Worm (Caenorhabditis elegans) whole organism, young adult: ENCODE measurements around the gene dpff-1.

ENCODE experiments used
- B0035.1 ChIP-seq: sonication (generic microtip); optimal IDR thresholded peaks from 2 replicates; lab custom pipeline; 2016; ENCODE audit warnings: missing genetic modification characterization, mild to moderate bottlenecking, missing compliant biosample characterization, missing genotype, missing genetic modification reagents
- B0261.1 ChIP-seq: sonication (generic microtip); optimal IDR thresholded peaks from 2 replicates; lab custom pipeline; 2016; ENCODE audit warnings: mild to moderate bottlenecking, missing genetic modification characterization, moderate library complexity, missing compliant biosample characterization
- C17E4.6 ChIP-seq: fragments of 200-800 bp; sonication (Bioruptor generic); IDR thresholded peaks from 2 replicates; pipeline ENCODE4 v1.3.6; 2022; ENCODE audit warnings: missing genetic modification reagents, missing genetic modification characterization, missing compliant biosample characterization
- F52B5.7 ChIP-seq: sonication (generic microtip); optimal IDR thresholded peaks from 2 replicates; lab custom pipeline; 2016; ENCODE audit warnings: mild to moderate bottlenecking, missing genetic modification characterization, missing compliant biosample characterization
- F55B11.4 ChIP-seq: sonication (generic microtip); optimal IDR thresholded peaks from 2 replicates; lab custom pipeline; 2016; ENCODE audit warnings: missing compliant biosample characterization, missing genetic modification characterization, borderline replicate concordance; ENCODE audit not compliant: insufficient read depth
- F57C9.4 ChIP-seq: sonication (generic microtip); optimal IDR thresholded peaks from 2 replicates; lab custom pipeline; 2017; ENCODE audit warnings: mild to moderate bottlenecking, missing genetic modification characterization, missing compliant biosample characterization
- K11D2.4 ChIP-seq: fragments of 200-800 bp; sonication (Bioruptor generic); IDR thresholded peaks from 2 replicates; pipeline ENCODE4 v1.3.6; 2022; ENCODE audit warnings: missing genetic modification reagents, missing genetic modification characterization, missing compliant biosample characterization
- Y53F4B.3 ChIP-seq: fragments of 200-800 bp; sonication (Bioruptor generic); IDR thresholded peaks from 2 replicates; pipeline ENCODE4 v1.3.6; 2022; ENCODE audit warnings: missing genetic modification reagents, missing genetic modification characterization, missing compliant biosample characterization
- Y56A3A.18 ChIP-seq: fragments of 200-800 bp; sonication (Bioruptor generic); IDR thresholded peaks from 2 replicates; pipeline ENCODE4 v1.3.6; 2022; ENCODE audit warnings: missing genetic modification reagents, missing genetic modification characterization, missing compliant biosample characterization
- Y79H2A.3 ChIP-seq: fragments of 200-800 bp; sonication (Bioruptor generic); conservative IDR thresholded peaks from 2 replicates; pipeline ENCODE4 v1.3.6; 2022; ENCODE audit warnings: missing genetic modification reagents, missing genetic modification characterization, missing compliant biosample characterization
- Y95B8A.8 ChIP-seq: fragments of 200-800 bp; sonication (Bioruptor generic); IDR thresholded peaks from 2 replicates; pipeline ENCODE4 v1.3.6; 2022; ENCODE audit warnings: missing genetic modification reagents, missing genetic modification characterization, missing compliant biosample characterization
- attf-5 ChIP-seq: fragments of 200-800 bp; sonication (Bioruptor generic); optimal IDR thresholded peaks from 2 replicates; lab custom pipeline; 2018; ENCODE audit warnings: mild to moderate bottlenecking, missing genetic modification characterization, missing compliant biosample characterization
- bed-2 ChIP-seq: fragments of 200-800 bp; sonication (Bioruptor generic); IDR thresholded peaks from 2 replicates; pipeline ENCODE4 v1.3.6; 2022; ENCODE audit warnings: missing genetic modification reagents, missing genetic modification characterization, missing compliant biosample characterization
- ccch-3 ChIP-seq: fragments of 200-800 bp; sonication (Bioruptor generic); optimal IDR thresholded peaks from 2 replicates; lab custom pipeline; 2018; ENCODE audit warnings: mild to moderate bottlenecking, missing genetic modification characterization, missing compliant biosample characterization
- ceh-27 ChIP-seq: fragments of 200-800 bp; sonication (Bioruptor generic); optimal IDR thresholded peaks from 2 replicates; lab custom pipeline; 2018; ENCODE audit warnings: mild to moderate bottlenecking, missing genetic modification characterization, moderate library complexity, missing compliant biosample characterization
- ceh-40 ChIP-seq: fragments of 200-800 bp; sonication (Bioruptor generic); IDR thresholded peaks from 2 replicates; pipeline ENCODE4 v1.3.6; 2022; ENCODE audit warnings: missing genetic modification characterization, missing compliant biosample characterization
- ceh-58 ChIP-seq: fragments of 200-800 bp; sonication (Bioruptor generic); IDR thresholded peaks from 2 replicates; pipeline ENCODE4 v1.3.6; 2022; ENCODE audit warnings: missing genetic modification characterization, missing compliant biosample characterization
- ceh-79 ChIP-seq: sonication (generic microtip); optimal IDR thresholded peaks from 2 replicates; lab custom pipeline; 2017; ENCODE audit warnings: mild to moderate bottlenecking, missing genetic modification characterization, missing compliant biosample characterization
- ceh-91 ChIP-seq: fragments of 200-800 bp; sonication (Bioruptor generic); IDR thresholded peaks from 2 replicates; pipeline ENCODE4 v1.3.6; 2022; ENCODE audit warnings: missing genetic modification reagents, missing genetic modification characterization, missing compliant biosample characterization
- dpff-1 ChIP-seq: sonication (generic microtip); optimal IDR thresholded peaks from 2 replicates; lab custom pipeline; 2017; ENCODE audit warnings: mild to moderate bottlenecking, missing genetic modification characterization, missing compliant biosample characterization
- dpl-1 ChIP-seq: fragments of 150-350 bp; optimal IDR thresholded peaks from 2 replicates; lab custom pipeline; 2014; ENCODE audit warnings: missing biosample characterization, missing genetic modification reagents, missing genetic modification characterization
- efl-1 ChIP-seq: fragments of 150-350 bp; optimal IDR thresholded peaks from 2 replicates; lab custom pipeline; 2014; ENCODE audit warnings: missing biosample characterization, missing genetic modification reagents, missing genetic modification characterization
- egl-44 ChIP-seq: fragments of 200-800 bp; sonication (Bioruptor generic); IDR thresholded peaks from 2 replicates; pipeline ENCODE4 v1.3.6; 2022; ENCODE audit warnings: missing genetic modification reagents, missing genetic modification characterization, missing compliant biosample characterization
- ekl-4 ChIP-seq: fragments of 200-800 bp; sonication (Bioruptor generic); IDR thresholded peaks from 2 replicates; pipeline ENCODE4 v1.3.6; 2022; ENCODE audit warnings: missing genetic modification reagents, missing genetic modification characterization, missing compliant biosample characterization
- fkh-3 ChIP-seq: sonication (generic microtip); optimal IDR thresholded peaks from 2 replicates; lab custom pipeline; 2016; ENCODE audit warnings: mild to moderate bottlenecking, missing genetic modification characterization, missing compliant biosample characterization
- hlh-12 ChIP-seq: sonication (generic microtip); optimal IDR thresholded peaks from 2 replicates; lab custom pipeline; 2016; ENCODE audit warnings: missing genetic modification characterization, missing compliant biosample characterization
- hmg-1.2 ChIP-seq: fragments of 200-800 bp; sonication (Bioruptor generic); IDR thresholded peaks from 2 replicates; pipeline ENCODE4 v1.3.6; 2022; ENCODE audit warnings: missing genetic modification reagents, missing genetic modification characterization, missing compliant biosample characterization
- hsf-1 ChIP-seq: fragments of 200-800 bp; sonication (Bioruptor generic); IDR thresholded peaks from 2 replicates; pipeline ENCODE4 v1.3.6; 2022; ENCODE audit warnings: missing genetic modification reagents, missing genetic modification characterization, missing compliant biosample characterization
- let-526 ChIP-seq: fragments of 200-800 bp; sonication (Bioruptor generic); IDR thresholded peaks from 2 replicates; pipeline ENCODE4 v1.3.6; 2022; ENCODE audit warnings: missing genetic modification reagents, missing genetic modification characterization, missing compliant biosample characterization
- lin-26 ChIP-seq: fragments of 200-800 bp; sonication (Bioruptor generic); IDR thresholded peaks from 2 replicates; pipeline ENCODE4 v1.3.6; 2022; ENCODE audit warnings: missing genetic modification reagents, missing genetic modification characterization, missing compliant biosample characterization
- lsl-1 ChIP-seq: fragments of 200-800 bp; sonication (Bioruptor generic); optimal IDR thresholded peaks from 2 replicates; lab custom pipeline; 2018; ENCODE audit warnings: mild to moderate bottlenecking, missing genetic modification characterization, moderate library complexity, missing compliant biosample characterization
- madf-10 ChIP-seq: sonication (generic microtip); optimal IDR thresholded peaks from 2 replicates; lab custom pipeline; 2016; ENCODE audit warnings: mild to moderate bottlenecking, missing genetic modification characterization, missing compliant biosample characterization
- mel-28 ChIP-seq: sonication (generic microtip); optimal IDR thresholded peaks from 2 replicates; lab custom pipeline; 2016; ENCODE audit warnings: borderline replicate concordance, mild to moderate bottlenecking, missing genetic modification characterization, missing compliant biosample characterization
- mes-4 ChIP-seq: sonication (generic microtip); optimal IDR thresholded peaks from 2 replicates; lab custom pipeline; 2016; ENCODE audit warnings: missing genotype, missing genetic modification characterization, missing compliant biosample characterization
- nfya-1 ChIP-seq: sonication (generic microtip); optimal IDR thresholded peaks from 2 replicates; lab custom pipeline; 2017; ENCODE audit warnings: antibody characterized with exemption, missing compliant biosample characterization, missing genetic modification characterization, borderline replicate concordance; ENCODE audit not compliant: insufficient read depth
- nhr-179 ChIP-seq: sonication (generic microtip); optimal IDR thresholded peaks from 2 replicates; lab custom pipeline; 2016; ENCODE audit warnings: mild to moderate bottlenecking, missing genetic modification characterization, missing compliant biosample characterization
- nhr-80 ChIP-seq: sonication (generic microtip); optimal IDR thresholded peaks from 2 replicates; lab custom pipeline; 2016; ENCODE audit warnings: missing genetic modification characterization, missing compliant biosample characterization
- pbrm-1 ChIP-seq: fragments of 200-800 bp; sonication (Bioruptor generic); IDR thresholded peaks from 2 replicates; pipeline ENCODE4 v1.3.6; 2022; ENCODE audit warnings: missing genetic modification reagents, missing genetic modification characterization, missing compliant biosample characterization
- sdz-38 ChIP-seq: sonication (generic microtip); optimal IDR thresholded peaks from 2 replicates; lab custom pipeline; 2016; ENCODE audit warnings: missing genotype, missing genetic modification characterization, missing compliant biosample characterization
- snpc-3.4 ChIP-seq: sonication (generic microtip); optimal IDR thresholded peaks from 2 replicates; lab custom pipeline; 2017; ENCODE audit warnings: missing genetic modification characterization, mild to moderate bottlenecking, missing compliant biosample characterization, antibody characterized with exemption, moderate library complexity, missing genotype, missing genetic modification reagents
- tlf-1 ChIP-seq: fragments of 200-800 bp; sonication (Bioruptor generic); optimal IDR thresholded peaks from 2 replicates; lab custom pipeline; 2018; ENCODE audit warnings: mild to moderate bottlenecking, missing genetic modification characterization, missing compliant biosample characterization
- xnd-1 ChIP-seq: sonication (generic microtip); optimal IDR thresholded peaks from 2 replicates; lab custom pipeline; 2016; ENCODE audit warnings: missing genotype, missing genetic modification reagents, missing genetic modification characterization, missing compliant biosample characterization
- zfh-2 ChIP-seq: fragments of 200-800 bp; sonication (Bioruptor generic); conservative IDR thresholded peaks from 2 replicates; pipeline ENCODE4 v1.3.6; 2022; ENCODE audit warnings: missing genetic modification reagents, missing genetic modification characterization, missing compliant biosample characterization
- ztf-25 ChIP-seq: fragments of 200-800 bp; sonication (Bioruptor generic); IDR thresholded peaks from 2 replicates; pipeline ENCODE4 v1.3.6; 2022; ENCODE audit warnings: missing genetic modification reagents, missing genetic modification characterization, missing compliant biosample characterization
- ztf-26 ChIP-seq: sonication (generic microtip); optimal IDR thresholded peaks from 2 replicates; lab custom pipeline; 2017; ENCODE audit warnings: missing genetic modification characterization, missing compliant biosample characterization

Gene dpff-1

DNA sequence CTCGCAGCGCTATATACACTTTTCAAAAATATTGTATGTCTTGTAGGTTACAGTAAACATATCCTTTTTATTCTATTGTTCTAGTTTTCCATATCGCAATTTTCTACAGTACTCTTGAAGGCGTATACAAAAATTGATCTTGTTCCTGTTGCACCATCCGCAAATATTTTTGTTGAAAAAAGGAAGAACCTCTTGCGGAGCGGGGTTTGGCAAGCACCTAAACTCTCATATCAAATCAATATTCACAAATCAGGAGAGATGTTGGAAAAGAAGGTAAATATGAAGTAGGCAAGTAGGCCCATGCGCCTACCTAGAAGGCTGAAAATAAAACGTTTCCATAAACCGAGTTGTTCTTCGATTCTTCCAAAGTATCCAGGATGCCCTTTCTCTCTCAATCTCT, 22.1 kb downstream of the dpff-1 start, which contains the start of gene C28H8.5:
Gene C28H8.5 (plus strand): TSS at position 301 of the 400 bp plus-strand sequence.
- no peak for TF ChIP-seq hlh-12 (tag; lab: Kevin White, UChicago)
- no peak for TF ChIP-seq nhr-179 (tag; lab: Kevin White, UChicago)
- TF ChIP-seq bed-2 (GFP tag; lab: Robert Waterston, UW), result no peak
- no peak for TF ChIP-seq F57C9.4
- TF ChIP-seq attf-5 (GFP tag; lab: Kevin White, UChicago), result no peak
- no peak for TF ChIP-seq mel-28 (tag; lab: Kevin White, UChicago)
- TF ChIP-seq nfya-1 (tag; lab: Kevin White, UChicago), result no peak
- no peak for TF ChIP-seq efl-1 (GFP tag; lab: Kevin White, UChicago)
- TF ChIP-seq ceh-58 (GFP tag; lab: Robert Waterston, UW), result no peak
- TF ChIP-seq snpc-3.4 (tag; lab: Kevin White, UChicago), result no peak
- no peak for TF ChIP-seq ccch-3 (GFP tag; lab: Kevin White, UChicago)
- no peak for TF ChIP-seq mes-4 (tag; lab: Kevin White, UChicago)
- TF ChIP-seq Y79H2A.3 (GFP tag; lab: Robert Waterston, UW), result no peak
- no peak for TF ChIP-seq B0035.1
- no peak for TF ChIP-seq ceh-27
- TF ChIP-seq madf-10 (tag; lab: Kevin White, UChicago), result no peak
- TF ChIP-seq pbrm-1 (GFP tag; lab: Robert Waterston, UW), result no peak
- TF ChIP-seq nhr-80 (tag; lab: Kevin White, UChicago), result no peak
- TF ChIP-seq dpl-1 (GFP tag; lab: Kevin White, UChicago), result no peak
- no peak for TF ChIP-seq Y95B8A.8 (GFP tag; lab: Robert Waterston, UW)
- TF ChIP-seq, all 124 proteins: peak for 0

DNA sequence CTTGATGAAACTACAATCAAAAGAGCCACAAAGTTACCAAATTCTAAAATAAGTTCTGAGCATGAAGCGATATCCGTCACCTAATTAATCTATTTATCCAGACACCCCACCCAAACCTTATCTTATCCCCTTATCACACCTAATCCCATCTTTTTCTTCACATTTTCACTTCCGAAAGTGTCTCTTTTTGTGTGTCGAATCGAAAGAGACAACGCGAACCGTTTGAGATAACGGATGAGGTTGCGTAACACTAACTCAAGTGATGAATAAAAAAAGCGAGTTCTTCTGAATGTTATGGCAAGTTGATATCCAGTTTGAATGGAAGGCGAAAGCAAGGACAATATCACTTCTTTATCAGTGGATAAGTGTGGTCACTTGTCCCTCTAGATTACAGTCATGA, 22.6 kb downstream of the dpff-1 start:
- TF ChIP-seq let-526 (GFP tag; lab: Robert Waterston, UW), result no peak
- TF ChIP-seq lsl-1 (GFP tag; lab: Kevin White, UChicago), result no peak
- TF ChIP-seq B0035.1, result no peak
- no peak for TF ChIP-seq ceh-79
- no peak for TF ChIP-seq attf-5 (GFP tag; lab: Kevin White, UChicago)
- TF ChIP-seq zfh-2 (GFP tag; lab: Robert Waterston, UW), result no peak
- no peak for TF ChIP-seq sdz-38
- TF ChIP-seq tlf-1 (GFP tag; lab: Kevin White, UChicago), result no peak
- no peak for TF ChIP-seq ceh-91 (GFP tag; lab: Robert Waterston, UW)
- no peak for TF ChIP-seq Y53F4B.3 (GFP tag; lab: Robert Waterston, UW)
- TF ChIP-seq ekl-4, result no peak
- TF ChIP-seq ztf-26 (tag; lab: Kevin White, UChicago), result no peak
- TF ChIP-seq dpff-1 (tag; lab: Kevin White, UChicago), result no peak

DNA sequence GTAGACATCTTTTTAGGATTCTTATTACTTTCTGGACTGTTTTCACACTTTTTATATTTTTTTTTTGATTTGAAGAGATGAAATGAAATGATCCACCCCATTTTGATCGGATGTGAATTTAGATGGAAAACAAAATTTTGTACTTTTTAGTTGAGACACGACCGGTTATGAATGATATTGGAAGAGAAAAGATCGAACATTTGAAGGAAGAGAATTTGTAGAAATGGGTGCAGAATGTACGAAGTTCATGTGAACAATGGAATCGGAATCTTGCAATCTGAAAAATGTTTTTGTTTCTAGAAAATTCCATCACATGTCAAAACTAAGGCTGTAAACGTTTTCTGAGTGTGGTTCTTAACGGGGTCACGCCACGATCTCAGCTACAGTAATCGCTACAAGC, 23.3 kb downstream of the dpff-1 start, which contains the start of gene F01F1.14:
Gene F01F1.14 (minus strand): TSS at position 101 of the 400 bp plus-strand sequence.
- no peak for TF ChIP-seq F52B5.7 (tag; lab: Kevin White, UChicago)
- TF ChIP-seq K11D2.4, result no peak
- no peak for TF ChIP-seq Y79H2A.3 (GFP tag; lab: Robert Waterston, UW)
- TF ChIP-seq F55B11.4 (tag; lab: Kevin White, UChicago), result no peak
- TF ChIP-seq lin-26 (GFP tag; lab: Robert Waterston, UW), result no peak
- TF ChIP-seq ztf-25 (GFP tag; lab: Robert Waterston, UW), result no peak
- TF ChIP-seq xnd-1 (tag; lab: Kevin White, UChicago), result no peak
- no peak for TF ChIP-seq B0261.1 (tag; lab: Kevin White, UChicago)
- TF ChIP-seq hsf-1, result no peak
- no peak for TF ChIP-seq fkh-3 (tag; lab: Kevin White, UChicago)
- no peak for TF ChIP-seq hmg-1.2 (GFP tag; lab: Robert Waterston, UW)
- TF ChIP-seq Y56A3A.18 (GFP tag; lab: Robert Waterston, UW), result no peak
- TF ChIP-seq egl-44 (GFP tag; lab: Robert Waterston, UW), result no peak
- TF ChIP-seq ceh-40 (GFP tag; lab: Robert Waterston, UW), result no peak
- TF ChIP-seq mes-4 (tag; lab: Kevin White, UChicago), result no peak
- TF ChIP-seq C17E4.6 (GFP tag; lab: Robert Waterston, UW), result no peak
